Worm (Caenorhabditis elegans) whole organism, L2 larva: Measurements from ENCODE around the gene ttr-32.
"Not testable (repeated sequence)": the region's sequence is repeated elsewhere in the genome, so short reads cannot be mapped to it uniquely, and the experiment has no call there.

ENCODE experiments used
- aly-2 ChIP-seq: fragments of 150-350 bp; optimal IDR thresholded peaks from 2 replicates; lab custom pipeline; 2014; ENCODE audit warnings: missing biosample characterization, missing genetic modification characterization
- ama-1 ChIP-seq: fragments of 150-350 bp; optimal IDR thresholded peaks from 2 replicates; lab custom pipeline; 2018; ENCODE audit warnings: inconsistent platforms
- blmp-1 ChIP-seq: sonication (generic microtip); optimal IDR thresholded peaks from 2 replicates; lab custom pipeline; 2017; ENCODE audit warnings: missing genetic modification characterization, mild to moderate bottlenecking, missing compliant biosample characterization, antibody characterized with exemption, moderate library complexity; ENCODE audit not compliant: insufficient read depth
- crh-2 ChIP-seq: sonication (generic microtip); optimal IDR thresholded peaks from 2 replicates; lab custom pipeline; 2017; ENCODE audit warnings: missing biosample characterization, missing genetic modification characterization
- egl-27 ChIP-seq: sonication (generic microtip); optimal IDR thresholded peaks from 3 replicates; lab custom pipeline; 2017; ENCODE audit warnings: missing biosample characterization, missing genetic modification reagents, missing genetic modification characterization
- lsy-2 ChIP-seq, 2 experiments: fragments of 150-350 bp in 1 of 2; sonication (generic microtip) in 1 of 2; optimal IDR thresholded peaks; 2 replicates each; lab custom pipeline; 2014 to 2017; ENCODE audit warnings: missing biosample characterization in 2 of 2, missing genetic modification characterization in 2 of 2
- nhr-21 ChIP-seq: fragments of 150-350 bp; optimal IDR thresholded peaks from 2 replicates; lab custom pipeline; 2014; ENCODE audit warnings: missing biosample characterization, missing genetic modification characterization
- nhr-237 ChIP-seq: fragments of 150-350 bp; optimal IDR thresholded peaks from 2 replicates; lab custom pipeline; 2014; ENCODE audit warnings: missing biosample characterization, missing genetic modification characterization
- nhr-25 ChIP-seq: fragments of 150-350 bp; sonication (generic microtip); optimal IDR thresholded peaks from 3 replicates; lab custom pipeline; 2014; ENCODE audit warnings: missing biosample characterization, missing genetic modification characterization
- unc-62 ChIP-seq: fragments of 150-350 bp; optimal IDR thresholded peaks from 2 replicates; lab custom pipeline; 2014; ENCODE audit warnings: missing biosample characterization, missing genetic modification reagents, missing genetic modification characterization

DNA sequence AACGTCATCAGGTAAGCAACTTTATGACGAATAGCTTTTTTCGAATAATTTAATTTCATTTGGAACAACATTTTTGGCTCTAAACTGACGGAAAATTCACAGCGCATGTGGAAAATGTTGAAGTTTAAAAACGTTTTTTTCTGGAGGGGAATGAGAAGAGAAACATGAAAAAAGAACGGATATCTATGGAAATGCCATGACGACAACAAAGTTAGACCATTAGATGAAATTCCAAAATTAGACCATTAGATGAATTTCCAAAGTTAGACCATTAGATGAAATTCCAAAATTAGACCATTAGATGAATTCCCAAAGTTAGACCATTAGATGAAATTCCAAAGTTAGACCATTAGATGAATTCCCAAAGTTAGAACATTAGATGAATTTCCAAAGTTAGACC lies 28.3 kb downstream of the ttr-32 start, which contains the start of gene Y80D4G.2:
- TF ChIP-seq lsy-2 (tag; optimal IDR thresholded peaks at IDR 0.05; lab: Kevin White, UChicago); egl-27 (tag; lab: Kevin White, UChicago); nhr-237 (tag; lab: Kevin White, UChicago); unc-62; crh-2; nhr-25; nhr-21; aly-2 (tag; lab: Kevin White, UChicago); ama-1 (lab: Kevin White, UChicago); blmp-1: not testable (repeated sequence)
